Worm (Caenorhabditis elegans) whole organism, L4/young adult: ENCODE data around the gene acr-20.

Source experiments
- W03F9.2 ChIP-seq: fragments of 150-350 bp; optimal IDR thresholded peaks from 2 replicates; lab custom pipeline; 2014; ENCODE audit warnings: missing biosample characterization, missing genetic modification characterization
- dao-5 ChIP-seq: sonication (generic microtip); optimal IDR thresholded peaks from 2 replicates; lab custom pipeline; 2016; ENCODE audit warnings: missing genotype, missing genetic modification characterization, moderate library complexity, missing compliant biosample characterization

- TF ChIP-seq W03F9.2 (tag; lab: Kevin White, UChicago) (no peak), dao-5 (no peak)
Measured at ce11 chrII:14424791-14425190, 47.1 kb upstream of the acr-20 start, which contains the start of gene plx-2.
